Fruit fly (Drosophila melanogaster) whole organism, wandering third instar larva: ENCODE data around the gene Ae2.

Source experiments
- Abd-B ChIP-seq: fragments of >200 bp; optimal IDR thresholded peaks from 2 replicates; lab custom pipeline; 2017; ENCODE audit warnings: missing biosample characterization, missing genetic modification characterization
- CG32264 ChIP-seq: fragments of 200-800 bp; sonication (Bioruptor generic); optimal IDR thresholded peaks from 2 replicates; lab custom pipeline; 2016; ENCODE audit warnings: missing biosample characterization, missing genetic modification characterization
- CG9705 ChIP-seq: fragments of 200-800 bp; sonication (Bioruptor generic); optimal IDR thresholded peaks from 2 replicates; lab custom pipeline; 2018; ENCODE audit warnings: missing biosample characterization, mild to moderate bottlenecking, missing genetic modification characterization
- Dfd ChIP-seq: fragments of >200 bp; optimal IDR thresholded peaks from 2 replicates; lab custom pipeline; 2017; ENCODE audit warnings: missing biosample characterization, missing genetic modification characterization
- Dif ChIP-seq: fragments of 200-275, 200-300 bp; sonication (Bioruptor generic); optimal IDR thresholded peaks from 2 replicates; lab custom pipeline; 2018; ENCODE audit warnings: missing biosample characterization, missing genetic modification characterization; ENCODE audit not compliant: partially characterized antibody
- GATAd ChIP-seq: sonication (Bioruptor generic); optimal IDR thresholded peaks from 2 replicates; lab custom pipeline; 2016; ENCODE audit warnings: missing biosample characterization, missing genetic modification characterization
- HLH106 ChIP-seq: fragments of 200-800 bp; optimal IDR thresholded peaks from 3 replicates; lab custom pipeline; 2019; ENCODE audit warnings: missing biosample characterization, mild to moderate bottlenecking, missing genetic modification characterization, moderate library complexity
- Hnf4 ChIP-seq: fragments of 200-800 bp; sonication (Bioruptor generic); optimal IDR thresholded peaks from 2 replicates; lab custom pipeline; 2016; ENCODE audit warnings: missing biosample characterization, mild to moderate bottlenecking, missing genetic modification characterization
- Hr78 ChIP-seq: fragments of >200 bp; optimal IDR thresholded peaks from 2 replicates; lab custom pipeline; 2017; ENCODE audit warnings: missing biosample characterization, missing genetic modification characterization
- Hr83 ChIP-seq: fragments of 200-300 bp; sonication (Bioruptor generic); optimal IDR thresholded peaks from 2 replicates; lab custom pipeline; 2016; ENCODE audit warnings: missing biosample characterization, mild to moderate bottlenecking, missing genetic modification characterization, moderate library complexity; ENCODE audit not compliant: poor library complexity, severe bottlenecking
- Jra ChIP-seq: sonication (Bioruptor generic); optimal IDR thresholded peaks from 2 replicates; lab custom pipeline; 2016; ENCODE audit warnings: missing biosample characterization, missing genetic modification characterization
- Myc ChIP-seq: fragments of >200 bp; optimal IDR thresholded peaks from 2 replicates; lab custom pipeline; 2017
- N ChIP-seq: fragments of >200 bp; optimal IDR thresholded peaks from 2 replicates; lab custom pipeline; 2018; ENCODE audit warnings: missing biosample characterization, missing external identifiers, missing genetic modification characterization
- OdsH ChIP-seq: fragments of 200-800 bp; sonication (Bioruptor generic); optimal IDR thresholded peaks from 2 replicates; lab custom pipeline; 2016; ENCODE audit warnings: missing biosample characterization, mild to moderate bottlenecking, missing genetic modification characterization
- Rel ChIP-seq, 2 experiments: fragments of 200-800 bp; sonication (Bioruptor generic) in 1 of 2; optimal IDR thresholded peaks; 2 replicates in 1 of 2; 3 replicates in 1 of 2; lab custom pipeline; 2016 to 2019; ENCODE audit warnings: mild to moderate bottlenecking in 2 of 2, missing biosample characterization in 2 of 2, missing genetic modification characterization in 2 of 2, moderate library complexity in 1 of 2
- Sp1 ChIP-seq: fragments of 200-800 bp; sonication (Bioruptor generic); optimal IDR thresholded peaks from 3 replicates; lab custom pipeline; 2019; ENCODE audit warnings: missing biosample characterization, mild to moderate bottlenecking, missing genetic modification characterization, moderate library complexity
- br ChIP-seq: fragments of 200-800 bp; sonication (Bioruptor generic); optimal IDR thresholded peaks from 2 replicates; lab custom pipeline; 2016; ENCODE audit warnings: missing biosample characterization, missing genetic modification characterization
- brk ChIP-seq: fragments of 200-800 bp; sonication (Bioruptor generic); optimal IDR thresholded peaks from 2 replicates; lab custom pipeline; 2016; ENCODE audit warnings: missing biosample characterization, mild to moderate bottlenecking, missing genetic modification characterization
- dl ChIP-seq, 2 experiments: fragments of 175-275, 200-275 bp in 1 of 2; fragments of 200-275 bp in 1 of 2; sonication (Bioruptor generic); optimal IDR thresholded peaks; lab custom pipeline; 2018; ENCODE audit warnings: mild to moderate bottlenecking in 2 of 2, missing biosample characterization in 2 of 2, missing genetic modification characterization in 2 of 2, moderate library complexity in 2 of 2; ENCODE audit not compliant: partially characterized antibody in 2 of 2, insufficient read depth in 1 of 2
- dmrt93B ChIP-seq: fragments of 200-800 bp; sonication (Bioruptor generic); optimal IDR thresholded peaks from 2 replicates; lab custom pipeline; 2018; ENCODE audit warnings: missing biosample characterization, mild to moderate bottlenecking, missing genetic modification characterization
- dsf ChIP-seq: sonication (Bioruptor generic); optimal IDR thresholded peaks from 2 replicates; lab custom pipeline; 2016; ENCODE audit warnings: missing biosample characterization, missing genetic modification characterization, borderline replicate concordance
- ey ChIP-seq: fragments of 200-800 bp; sonication (Bioruptor generic); optimal IDR thresholded peaks from 2 replicates; lab custom pipeline; 2016; ENCODE audit warnings: missing biosample characterization, missing genetic modification characterization
- foxo ChIP-seq, 2 experiments: fragments of 200-800 bp; sonication (Bioruptor generic); optimal IDR thresholded peaks; 2 replicates in 1 of 2; 3 replicates in 1 of 2; lab custom pipeline; 2016 to 2017; ENCODE audit warnings: missing biosample characterization in 2 of 2, missing genetic modification characterization in 2 of 2
- fru ChIP-seq: fragments of 200-800 bp; sonication (Bioruptor generic); optimal IDR thresholded peaks from 3 replicates; lab custom pipeline; 2016; ENCODE audit warnings: missing biosample characterization, mild to moderate bottlenecking, missing genetic modification characterization
- h ChIP-seq: fragments of 200-800 bp; sonication (Bioruptor generic); optimal IDR thresholded peaks from 3 replicates; lab custom pipeline; 2016; ENCODE audit warnings: missing biosample characterization, mild to moderate bottlenecking, missing genetic modification characterization
- jim ChIP-seq: fragments of 175-275, 200-325 bp; sonication (Bioruptor generic); optimal IDR thresholded peaks from 2 replicates; lab custom pipeline; 2016; ENCODE audit warnings: missing biosample characterization, mild to moderate bottlenecking, missing genetic modification characterization
- lola ChIP-seq: fragments of >200 bp; optimal IDR thresholded peaks from 2 replicates; lab custom pipeline; 2017; ENCODE audit warnings: missing biosample characterization, missing genetic modification characterization
- pan ChIP-seq: fragments of >200 bp; optimal IDR thresholded peaks from 2 replicates; lab custom pipeline; 2017
- psq ChIP-seq: fragments of 200-800 bp; sonication (Bioruptor generic); optimal IDR thresholded peaks from 3 replicates; lab custom pipeline; 2017; ENCODE audit warnings: missing biosample characterization, mild to moderate bottlenecking, missing genetic modification characterization, moderate library complexity
- rgr ChIP-seq: fragments of 200-800 bp; sonication (Bioruptor generic); optimal IDR thresholded peaks from 3 replicates; lab custom pipeline; 2016; ENCODE audit warnings: missing biosample characterization, mild to moderate bottlenecking, missing genetic modification characterization
- sage ChIP-seq: fragments of 200-800 bp; sonication (Bioruptor generic); optimal IDR thresholded peaks from 2 replicates; lab custom pipeline; 2016; ENCODE audit warnings: missing biosample characterization, mild to moderate bottlenecking, missing genetic modification characterization
- sv ChIP-seq: fragments of 200-800 bp; sonication (Bioruptor generic); optimal IDR thresholded peaks from 3 replicates; lab custom pipeline; 2016; ENCODE audit warnings: missing biosample characterization, missing genetic modification characterization
- usp ChIP-seq: fragments of >200 bp; optimal IDR thresholded peaks from 2 replicates; lab custom pipeline; 2017; ENCODE audit warnings: missing biosample characterization, missing genetic modification characterization
- woc ChIP-seq: sonication (Bioruptor generic); optimal IDR thresholded peaks from 2 replicates; lab custom pipeline; 2016; ENCODE audit warnings: missing biosample characterization, mild to moderate bottlenecking, missing genetic modification characterization

Gene Ae2

dm6 chr3L:9726707-9727106 is 36.6 kb upstream of the Ae2 start, which contains the start of gene Naa60:
TSS of gene Naa60 (plus strand) at chr3L:9726895.
- TF ChIP-seq ey (GFP tag; lab: Kevin White, UChicago) (no peak), HLH106 (tag; lab: Kevin White, UChicago) (peak; percentile 4), Rel (GFP tag; optimal IDR thresholded peaks at IDR 0.05; lab: Kevin White, UChicago) (no peak), Rel (tag; optimal IDR thresholded peaks at IDR 0.05; lab: Kevin White, UChicago) (peak; percentile 62)

- TF ChIP-seq sv (GFP tag; lab: Kevin White, UChicago) (no peak), Rel (GFP tag; optimal IDR thresholded peaks at IDR 0.05; lab: Kevin White, UChicago) (no peak), Rel (tag; optimal IDR thresholded peaks at IDR 0.05; lab: Kevin White, UChicago) (peak; percentile 46), OdsH (GFP tag; lab: Kevin White, UChicago) (no peak), Dif (GFP tag; lab: Kevin White, UChicago) (peak; percentile 42), jim (no peak)
Measured at dm6 chr3L:9729795-9730421, 33.4 kb upstream of the Ae2 start, which contains the start of gene ATPsynB. TSS of gene ATPsynB (plus strand) at chr3L:9729999.

- no peak for TF ChIP-seq fru (GFP tag; lab: Kevin White, UChicago)
- no peak for TF ChIP-seq jim
- peak; percentile 49 for TF ChIP-seq Dif (GFP tag; lab: Kevin White, UChicago)
- no peak for TF ChIP-seq dmrt93B (GFP tag; lab: Kevin White, UChicago)
- TF ChIP-seq Dfd, result no peak
- TF ChIP-seq brk (GFP tag; lab: Kevin White, UChicago), result no peak
- TF ChIP-seq Rel (GFP tag; optimal IDR thresholded peaks at IDR 0.05; lab: Kevin White, UChicago), result no peak
- peak; percentile 93 for TF ChIP-seq Rel (tag; optimal IDR thresholded peaks at IDR 0.05; lab: Kevin White, UChicago)
- TF ChIP-seq sv (GFP tag; lab: Kevin White, UChicago), result no peak
- no peak for TF ChIP-seq Myc (lab: Kevin White, UChicago)
- TF ChIP-seq ey (GFP tag; lab: Kevin White, UChicago), result no peak
- no peak for TF ChIP-seq Hr78 (GFP tag; lab: Kevin White, UChicago)
- no peak for TF ChIP-seq dsf (GFP tag; lab: Kevin White, UChicago)
Measured at dm6 chr3L:9733563-9733962, 29.8 kb upstream of the Ae2 start, which contains the start of gene CG6749. TSS of gene CG6749 (minus strand) at chr3L:9733807.

- TF ChIP-seq h (GFP tag; lab: Kevin White, UChicago) (peak; percentile 21), fru (GFP tag; lab: Kevin White, UChicago) (peak; percentile 19), br (no peak), pan (lab: Kevin White, UChicago) (no peak), foxo (GFP tag; optimal IDR thresholded peaks at IDR 0.05; lab: Kevin White, UChicago) (peak in 1 of 2 experiments; percentile 33), Abd-B (no peak), HLH106 (tag; lab: Kevin White, UChicago) (peak; percentile 16), psq (GFP tag; lab: Kevin White, UChicago) (no peak), N (no peak), GATAd (no peak), Hr83 (GFP tag; lab: Kevin White, UChicago) (no peak), dmrt93B (GFP tag; lab: Kevin White, UChicago) (no peak), dl (GFP tag; optimal IDR thresholded peaks at IDR 0.05; lab: Kevin White, UChicago; ENCODE audit: insufficient read depth in 1 of 2, partially characterized antibody in 2 of 2) (no peak)
Measured at dm6 chr3L:9739629-9740028, 23.7 kb upstream of the Ae2 start.

- TF ChIP-seq lola, result no peak
- TF ChIP-seq ey (GFP tag; lab: Kevin White, UChicago), result peak; percentile 68
- TF ChIP-seq rgr, result peak; percentile 31
- peak; percentile 87 for TF ChIP-seq HLH106 (tag; lab: Kevin White, UChicago)
- TF ChIP-seq sage, result peak; percentile 38
- no peak for TF ChIP-seq pan (lab: Kevin White, UChicago)
- TF ChIP-seq CG9705, result peak; percentile 36
- TF ChIP-seq Hnf4, result peak; percentile 28
- TF ChIP-seq h (GFP tag; lab: Kevin White, UChicago), result peak; percentile 73
- peak; percentile 77 for TF ChIP-seq dmrt93B (GFP tag; lab: Kevin White, UChicago)
- TF ChIP-seq Jra (GFP tag; lab: Kevin White, UChicago), result no peak
- no peak for TF ChIP-seq Abd-B
- TF ChIP-seq CG32264 (GFP tag; lab: Kevin White, UChicago), result no peak
- peak; percentile 57 for TF ChIP-seq psq (GFP tag; lab: Kevin White, UChicago)
- peak; percentile 70 for TF ChIP-seq br
- TF ChIP-seq sv (GFP tag; lab: Kevin White, UChicago), result no peak
- peak; percentile 85 for TF ChIP-seq woc (GFP tag; lab: Kevin White, UChicago)
- TF ChIP-seq usp, result no peak
- TF ChIP-seq brk (GFP tag; lab: Kevin White, UChicago), result peak; percentile 26
- TF ChIP-seq OdsH (GFP tag; lab: Kevin White, UChicago), result peak; percentile 79
- TF ChIP-seq Rel (GFP tag; optimal IDR thresholded peaks at IDR 0.05; lab: Kevin White, UChicago), result no peak
- TF ChIP-seq Rel (tag; optimal IDR thresholded peaks at IDR 0.05; lab: Kevin White, UChicago), result peak; percentile 6
- TF ChIP-seq Dif (GFP tag; lab: Kevin White, UChicago), result no peak
- TF ChIP-seq Sp1 (GFP tag; lab: Kevin White, UChicago), result peak; percentile 60
- peak in 1 of 2 experiments; percentile 66 for TF ChIP-seq foxo (GFP tag; optimal IDR thresholded peaks at IDR 0.05; lab: Kevin White, UChicago)
- TF ChIP-seq fru (GFP tag; lab: Kevin White, UChicago), result peak; percentile 77
Measured at dm6 chr3L:9742342-9742741, 21.0 kb upstream of the Ae2 start.
